Fruit fly (Drosophila melanogaster) whole organism, prepupa: ENCODE results near the gene Helz.

Source experiments
- CG10631 ChIP-seq: fragments of 200-800 bp; sonication (Bioruptor generic); optimal IDR thresholded peaks from 2 replicates; lab custom pipeline; 2016; ENCODE audit warnings: missing biosample characterization, missing genetic modification characterization
- CG32006 ChIP-seq: fragments of 200-800 bp; sonication (Bioruptor generic); optimal IDR thresholded peaks from 3 replicates; lab custom pipeline; 2017; ENCODE audit warnings: missing biosample characterization, mild to moderate bottlenecking, missing genetic modification characterization
- Eip75B ChIP-seq: fragments of 200-800 bp; sonication (Bioruptor generic); optimal IDR thresholded peaks from 3 replicates; lab custom pipeline; 2016; ENCODE audit warnings: missing biosample characterization, missing genetic modification characterization
- Eip78C ChIP-seq: fragments of 200-800 bp; sonication (Bioruptor generic); peaks from one replicate; lab custom pipeline; 2016; ENCODE audit warnings: missing biosample characterization, missing genetic modification characterization
- Ets96B ChIP-seq: fragments of 200-800 bp; optimal IDR thresholded peaks from 2 replicates; lab custom pipeline; 2019; ENCODE audit warnings: missing biosample characterization, mild to moderate bottlenecking, missing genetic modification characterization, moderate library complexity
- Gug ChIP-seq: fragments of 200-800 bp; sonication (Bioruptor generic); IDR thresholded peaks from 2 replicates; pipeline ENCODE4 v1.3.6; 2022; ENCODE audit warnings: missing biosample characterization, missing genetic modification characterization
- Lpt ChIP-seq: fragments of 200-800 bp; sonication (Bioruptor generic); optimal IDR thresholded peaks from 3 replicates; lab custom pipeline; 2016; ENCODE audit warnings: missing biosample characterization, missing genetic modification characterization
- OdsH ChIP-seq: fragments of 200-800 bp; sonication (Bioruptor generic); optimal IDR thresholded peaks from 3 replicates; lab custom pipeline; 2016; ENCODE audit warnings: missing biosample characterization, missing genetic modification characterization
- Sox14 ChIP-seq: fragments of 200-800 bp; sonication (Bioruptor generic); optimal IDR thresholded peaks from 3 replicates; lab custom pipeline; 2016; ENCODE audit warnings: missing biosample characterization, missing genetic modification characterization
- acj6 ChIP-seq: fragments of 200-800 bp; sonication (Bioruptor generic); optimal IDR thresholded peaks from 3 replicates; lab custom pipeline; 2016; ENCODE audit warnings: missing biosample characterization, missing genetic modification characterization
- dac ChIP-seq: fragments of 200-800 bp; sonication (Bioruptor generic); optimal IDR thresholded peaks from 2 replicates; lab custom pipeline; 2017; ENCODE audit warnings: missing biosample characterization, mild to moderate bottlenecking, missing genetic modification characterization
- ss ChIP-seq, 2 experiments: fragments of 200-800 bp; sonication (Bioruptor generic); optimal IDR thresholded peaks; 2 replicates in 1 of 2; 3 replicates in 1 of 2; lab custom pipeline; 2017 to 2018; ENCODE audit warnings: mild to moderate bottlenecking in 2 of 2, missing biosample characterization in 2 of 2, missing genetic modification characterization in 2 of 2, moderate library complexity in 1 of 2
- topi ChIP-seq: fragments of 200-800 bp; sonication (Bioruptor generic); optimal IDR thresholded peaks from 3 replicates; lab custom pipeline; 2016; ENCODE audit warnings: missing biosample characterization, missing genetic modification characterization

DNA sequence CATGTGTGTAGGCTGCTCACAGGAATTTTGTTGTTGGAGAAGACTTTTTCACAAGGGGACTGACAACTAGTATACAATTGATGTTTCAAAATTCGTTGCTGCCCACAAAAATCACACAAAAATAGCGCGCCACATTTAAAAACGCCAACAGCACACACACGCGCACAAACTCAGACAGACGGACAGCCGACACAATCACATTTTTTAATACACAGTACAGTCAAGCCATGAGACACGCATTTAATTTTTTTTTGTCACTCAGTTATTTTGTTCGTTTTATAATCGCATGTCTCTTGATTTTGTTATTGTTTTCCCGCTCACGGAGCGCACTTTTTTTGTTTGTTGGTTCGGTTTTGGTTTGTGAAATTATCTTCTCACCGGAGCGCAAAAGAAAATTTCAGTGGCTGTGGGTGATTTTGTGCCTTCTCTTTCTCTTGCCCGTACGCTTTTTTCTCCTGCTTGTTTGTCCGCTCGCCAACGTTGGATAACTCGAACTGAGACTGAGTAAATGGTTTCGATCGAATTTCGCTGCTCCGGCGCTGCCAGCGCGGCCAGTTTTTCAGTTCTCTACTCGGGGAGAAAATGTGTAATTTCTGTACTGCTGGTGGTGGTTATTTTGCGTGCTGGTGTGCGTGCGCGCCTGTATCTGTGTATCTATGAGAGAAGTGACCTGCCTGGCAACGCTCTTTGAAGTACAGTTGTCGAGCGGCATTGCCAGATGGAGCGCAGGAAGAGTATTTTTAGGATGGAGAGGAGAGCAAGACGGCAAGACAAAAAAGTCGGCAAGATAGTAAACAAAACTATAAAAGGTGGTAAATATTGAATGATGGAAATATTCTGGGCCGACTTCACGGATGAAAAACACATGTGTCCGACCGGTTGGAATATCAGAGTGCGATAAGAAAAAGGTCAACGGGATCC is 32.0 kb upstream of the Helz start, which contains the start of gene CG42507:
- no peak for TF ChIP-seq Sox14
- no peak for TF ChIP-seq Gug
- TF ChIP-seq OdsH (GFP tag; lab: Kevin White, UChicago) = no peak
- TF ChIP-seq ss (GFP tag; optimal IDR thresholded peaks at IDR 0.05; lab: Kevin White, UChicago) = peak; percentile 23 to 50
- no peak for TF ChIP-seq acj6 (GFP tag; lab: Kevin White, UChicago)
- TF ChIP-seq Lpt (GFP tag; lab: Kevin White, UChicago) = no peak
- no peak for TF ChIP-seq Eip75B (GFP tag; lab: Kevin White, UChicago)
- TF ChIP-seq dac = no peak
- peak; percentile 17 for TF ChIP-seq CG32006 (GFP tag; lab: Kevin White, UChicago)
- no peak for TF ChIP-seq Eip78C (GFP tag; lab: Kevin White, UChicago)
- TF ChIP-seq CG10631 (GFP tag; lab: Kevin White, UChicago) = peak; percentile 17
- no peak for TF ChIP-seq Ets96B (tag; lab: Kevin White, UChicago)
- TF ChIP-seq topi (GFP tag; lab: Kevin White, UChicago) = no peak
